Worm (Caenorhabditis elegans): ENCODE data around the gene dhhc-9.

dhhc-9 gene

DNA sequence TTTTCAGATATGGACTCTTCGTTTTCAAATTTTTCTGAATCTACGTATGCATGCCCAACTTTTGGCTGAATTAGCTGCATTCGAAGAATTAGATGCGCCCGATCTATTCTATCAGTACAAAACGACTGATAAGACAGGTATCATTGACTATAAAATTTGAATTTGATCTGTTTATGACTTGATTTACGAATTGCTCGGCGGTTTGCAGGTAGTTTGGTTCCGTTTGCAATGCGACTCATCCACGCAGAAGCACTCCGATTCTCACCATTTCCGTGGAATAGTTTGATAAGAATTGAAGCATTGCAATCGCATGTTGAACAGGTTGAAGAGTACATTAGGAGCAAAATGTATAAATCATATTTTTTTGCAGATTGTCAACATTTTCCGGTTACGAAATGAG, 9.1 kb upstream of the dhhc-9 start:
- TF ChIP-seq lsy-2 (tag; optimal IDR thresholded peaks at IDR 0.05) (no peak), mep-1 (tag; optimal IDR thresholded peaks at IDR 0.05) (no peak), lin-13 (tag; optimal IDR thresholded peaks at IDR 0.05) (no peak), tbx-8 (GFP tag; optimal IDR thresholded peaks at IDR 0.05) (no peak), ceh-83 (GFP tag; optimal IDR thresholded peaks at IDR 0.05) (no peak)

DNA sequence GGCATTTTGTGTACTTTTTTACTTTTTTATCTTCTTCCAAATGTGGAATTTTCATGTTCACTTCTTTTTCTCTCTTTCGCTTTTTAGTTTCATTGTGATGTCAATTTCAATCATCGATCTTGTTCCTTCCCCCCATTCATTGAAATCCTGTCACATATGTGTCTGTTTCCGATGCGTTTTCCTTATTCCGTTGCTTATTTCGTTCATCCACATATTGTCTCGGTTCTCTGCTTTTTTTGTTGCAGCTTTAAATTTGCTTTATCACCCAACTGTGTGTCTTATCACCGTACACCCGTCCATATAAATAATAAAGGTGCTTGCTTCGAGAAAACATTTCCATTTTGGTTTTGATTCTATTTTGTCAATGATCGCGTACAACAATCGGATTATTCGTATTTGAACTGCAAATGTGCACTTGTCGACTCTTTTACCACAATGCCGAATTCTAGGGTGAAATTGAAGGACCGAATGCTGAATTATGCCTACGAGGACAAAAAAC, 7.5 kb upstream of the dhhc-9 start, which contains the start of the genes C43H6.12 and trpp-12:
Gene C43H6.12 (plus strand): TSS at position 365 of the 499 bp plus-strand sequence.
Gene trpp-12 (plus strand): TSS at position 449 of the 499 bp plus-strand sequence.
- TF ChIP-seq lsy-2 (tag; optimal IDR thresholded peaks at IDR 0.05): no peak

DNA sequence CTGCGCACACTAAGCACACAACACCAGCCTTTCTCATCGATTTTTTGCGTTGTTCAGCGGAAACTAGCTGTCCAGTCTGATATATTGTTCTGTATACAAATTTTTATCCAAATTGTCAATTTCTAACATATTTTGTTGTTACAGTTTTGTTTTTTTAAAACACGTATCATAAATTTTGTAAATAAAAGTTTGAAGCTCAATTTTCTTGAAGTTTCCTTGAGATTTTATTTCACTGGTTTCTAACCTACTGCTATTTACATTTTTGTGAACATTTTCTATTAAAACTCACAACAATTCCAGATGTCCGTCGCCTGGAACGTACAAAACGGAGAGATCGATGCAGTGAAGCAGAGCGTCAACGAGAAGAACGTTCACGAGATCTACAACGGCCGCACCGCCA, 5.3 kb upstream of the dhhc-9 start, which contains the start of gene mtpn-1:
Gene mtpn-1 (plus strand): TSS at position 301 of the 400 bp plus-strand sequence.
- TF ChIP-seq lin-13 (tag; optimal IDR thresholded peaks at IDR 0.05) (no peak), tbx-8 (GFP tag; optimal IDR thresholded peaks at IDR 0.05) (no peak), elt-3 (tag; optimal IDR thresholded peaks at IDR 0.05) (no peak), nhr-12 (tag; optimal IDR thresholded peaks at IDR 0.05) (no peak), sem-2 (GFP tag; optimal IDR thresholded peaks at IDR 0.05) (no peak), ces-1 (GFP tag; optimal IDR thresholded peaks at IDR 0.05) (no peak), zip-8 (tag; optimal IDR thresholded peaks at IDR 0.05) (no peak), unc-120 (tag; optimal IDR thresholded peaks at IDR 0.05; ENCODE audit: poor library complexity, severe bottlenecking) (no peak), cnd-1 (tag; optimal IDR thresholded peaks at IDR 0.05) (no peak), lsy-2 (tag; optimal IDR thresholded peaks at IDR 0.05) (no peak)

- TF ChIP-seq ceh-83 (GFP tag; optimal IDR thresholded peaks at IDR 0.05) (no peak), lsy-2 (tag; optimal IDR thresholded peaks at IDR 0.05) (no peak), unc-39 (tag; optimal IDR thresholded peaks at IDR 0.05) (no peak), nhr-28 (tag; optimal IDR thresholded peaks at IDR 0.05) (no peak), hlh-1 (tag; optimal IDR thresholded peaks at IDR 0.05) (no peak), lin-13 (tag; optimal IDR thresholded peaks at IDR 0.05) (no peak), pha-4 (tag; optimal IDR thresholded peaks at IDR 0.05) (no peak), unc-120 (tag; optimal IDR thresholded peaks at IDR 0.05; ENCODE audit: poor library complexity, severe bottlenecking) (no peak), bed-3 (GFP tag; optimal IDR thresholded peaks at IDR 0.05) (no peak), M03D4.4 (tag; optimal IDR thresholded peaks at IDR 0.05) (no peak)
Observed at ce11 chrX:2403724-2404123, 1.9 kb upstream of the dhhc-9 start, which contains the start of gene C43H6.4. Gene C43H6.4, plus strand, starts transcription at chrX:2404024.

DNA sequence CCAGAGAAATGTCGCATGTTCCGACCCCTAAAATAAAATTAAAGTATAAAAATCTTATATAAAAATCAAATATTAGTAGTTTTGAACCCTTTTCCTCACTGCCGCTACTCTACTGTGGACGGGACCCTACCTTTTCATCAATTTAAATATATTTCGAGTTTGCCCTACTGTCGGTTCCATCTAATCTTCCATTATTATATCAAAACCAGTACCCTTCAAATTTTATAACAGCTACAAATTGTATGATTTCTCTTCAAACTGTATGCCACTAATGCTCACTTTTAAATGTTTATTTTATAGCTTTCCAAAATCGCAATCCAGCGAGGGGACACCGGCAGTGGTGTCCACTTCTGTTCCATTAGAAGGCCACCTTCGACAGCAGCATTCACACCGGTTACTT, 6.9 kb downstream of the dhhc-9 start, which contains the start of gene C43H6.6:
Gene C43H6.6 (plus strand): TSS at position 301 of the 400 bp plus-strand sequence.
- no peak for TF ChIP-seq M03D4.4 (tag; optimal IDR thresholded peaks at IDR 0.05)
- TF ChIP-seq ztf-11 (tag; optimal IDR thresholded peaks at IDR 0.05): no peak
- no peak for TF ChIP-seq elt-1 (tag; optimal IDR thresholded peaks at IDR 0.05; ENCODE audit: borderline replicate concordance, insufficient read depth)
- no peak for TF ChIP-seq ceh-43 (GFP tag; optimal IDR thresholded peaks at IDR 0.05)
- TF ChIP-seq snpc-4 (tag; optimal IDR thresholded peaks at IDR 0.05): no peak
- TF ChIP-seq cnd-1 (tag; optimal IDR thresholded peaks at IDR 0.05): no peak
- TF ChIP-seq nhr-76 (tag; optimal IDR thresholded peaks at IDR 0.05): no peak
- TF ChIP-seq zip-8 (tag; optimal IDR thresholded peaks at IDR 0.05): no peak
- TF ChIP-seq nhr-28 (tag; optimal IDR thresholded peaks at IDR 0.05): no peak
- no peak for TF ChIP-seq sptf-1 (tag; optimal IDR thresholded peaks at IDR 0.05)
- no peak for TF ChIP-seq unc-62 (GFP tag; optimal IDR thresholded peaks at IDR 0.05)
- TF ChIP-seq mls-2 (tag; optimal IDR thresholded peaks at IDR 0.05): no peak
- no peak for TF ChIP-seq lin-13 (tag; optimal IDR thresholded peaks at IDR 0.05)

DNA sequence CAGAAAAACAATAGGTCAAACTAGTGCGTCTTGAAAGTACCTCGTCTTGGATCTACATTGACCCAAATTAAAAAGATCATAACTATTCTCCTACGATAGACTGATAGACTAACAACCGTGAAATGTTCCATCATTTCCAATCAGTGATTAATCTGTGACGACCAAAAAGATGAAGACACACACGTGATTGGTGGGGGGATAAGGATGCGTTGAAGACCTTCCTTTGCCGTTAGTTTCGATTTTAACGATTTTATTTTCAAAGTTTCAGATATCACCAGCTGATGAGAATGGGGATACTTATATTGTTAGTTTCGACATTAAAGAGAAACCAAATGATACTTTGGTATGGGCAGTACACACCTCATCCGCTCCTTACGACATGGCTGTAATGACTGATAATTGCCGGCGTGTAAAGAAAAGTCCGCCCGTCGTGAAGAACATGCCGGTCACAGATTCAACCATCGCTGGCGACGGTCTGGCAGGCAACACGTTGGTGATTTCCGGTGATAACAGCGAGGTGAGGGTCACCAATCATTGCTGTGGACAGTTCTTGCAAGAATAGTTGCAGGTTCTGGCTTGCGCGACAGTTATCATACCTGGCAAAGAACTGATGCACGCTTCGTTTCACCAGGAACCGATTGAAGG, 14.8 kb downstream of the dhhc-9 start:
- TF ChIP-seq snpc-4 (tag; optimal IDR thresholded peaks at IDR 0.05) (no peak), bed-3 (GFP tag; optimal IDR thresholded peaks at IDR 0.05) (no peak), hlh-1 (tag; optimal IDR thresholded peaks at IDR 0.05) (no peak), ceh-83 (GFP tag; optimal IDR thresholded peaks at IDR 0.05) (no peak), zip-8 (tag; optimal IDR thresholded peaks at IDR 0.05) (no peak), nhr-28 (tag; optimal IDR thresholded peaks at IDR 0.05) (no peak), nhr-237 (tag; optimal IDR thresholded peaks at IDR 0.05) (no peak), mab-5 (tag; optimal IDR thresholded peaks at IDR 0.05) (no peak), unc-39 (tag; optimal IDR thresholded peaks at IDR 0.05) (no peak), lsy-2 (tag; optimal IDR thresholded peaks at IDR 0.05) (no peak), tbx-8 (GFP tag; optimal IDR thresholded peaks at IDR 0.05) (no peak), elt-1 (tag; optimal IDR thresholded peaks at IDR 0.05; ENCODE audit: borderline replicate concordance, insufficient read depth) (no peak), M03D4.4 (tag; optimal IDR thresholded peaks at IDR 0.05) (no peak)
